Worm (Caenorhabditis elegans) whole organism, L4 larva: Measurements from ENCODE around the gene msp-10.
A peak's percentile ranks its signal among the peaks of the same experiment; 100 is the strongest.

Experiments
- F26F4.8 ChIP-seq: fragments of 200-800 bp; sonication (Bioruptor generic); conservative IDR thresholded peaks from 2 replicates; pipeline ENCODE4 v1.3.6; 2022; ENCODE audit warnings: missing genetic modification characterization, missing compliant biosample characterization
- R02D3.7 ChIP-seq: fragments of 150-350 bp; sonication (generic microtip); optimal IDR thresholded peaks from 3 replicates; lab custom pipeline; 2014; ENCODE audit warnings: missing biosample characterization, missing genetic modification characterization
- T20F7.1 ChIP-seq: fragments of 200-800 bp; sonication (Bioruptor generic); optimal IDR thresholded peaks from 2 replicates; lab custom pipeline; 2018; ENCODE audit warnings: mild to moderate bottlenecking, missing genetic modification characterization, missing compliant biosample characterization
- Y105C5A.15 ChIP-seq: fragments of 200-800 bp; sonication (Bioruptor generic); IDR thresholded peaks from 2 replicates; pipeline ENCODE4 v1.3.6; 2022; ENCODE audit warnings: missing genetic modification characterization, missing compliant biosample characterization
- ZK337.2 ChIP-seq: fragments of 200-800 bp; sonication (Bioruptor generic); IDR thresholded peaks from 2 replicates; pipeline ENCODE4 v1.3.6; 2022; ENCODE audit warnings: missing genetic modification reagents, missing genetic modification characterization, missing compliant biosample characterization
- arid-1 ChIP-seq: fragments of 200-800 bp; sonication (Bioruptor generic); conservative IDR thresholded peaks from 2 replicates; pipeline ENCODE4 v1.3.6; 2022; ENCODE audit warnings: missing genetic modification reagents, missing genetic modification characterization, missing compliant biosample characterization
- ceh-28 ChIP-seq: fragments of 150-350 bp; optimal IDR thresholded peaks from 2 replicates; lab custom pipeline; 2014; ENCODE audit warnings: missing biosample characterization, missing genetic modification reagents, missing genetic modification characterization
- ceh-62 ChIP-seq: sonication (generic microtip); optimal IDR thresholded peaks from 2 replicates; lab custom pipeline; 2017; ENCODE audit warnings: missing biosample characterization, missing genetic modification characterization
- ces-1 ChIP-seq: fragments of 150-350 bp; sonication (generic microtip); optimal IDR thresholded peaks from 4 replicates; lab custom pipeline; 2014; ENCODE audit warnings: missing biosample characterization, missing genetic modification reagents, missing genetic modification characterization
- cey-2 ChIP-seq: sonication (generic microtip); optimal IDR thresholded peaks from 3 replicates; lab custom pipeline; 2017; ENCODE audit warnings: missing genetic modification characterization, mild to moderate bottlenecking, missing compliant biosample characterization, antibody characterized with exemption, borderline replicate concordance; ENCODE audit not compliant: insufficient read depth
- daf-12 ChIP-seq: fragments of 150-350 bp; optimal IDR thresholded peaks from 2 replicates; lab custom pipeline; 2014; ENCODE audit warnings: missing biosample characterization, missing genetic modification reagents, missing genetic modification characterization
- dmd-8 ChIP-seq: fragments of 200-800 bp; sonication (Bioruptor generic); IDR thresholded peaks from 2 replicates; pipeline ENCODE4 v1.3.6; 2022; ENCODE audit warnings: missing genetic modification characterization, missing compliant biosample characterization
- dmd-9 ChIP-seq: fragments of 200-800 bp; sonication (Bioruptor generic); IDR thresholded peaks from 2 replicates; pipeline ENCODE4 v1.3.6; 2022; ENCODE audit warnings: missing genetic modification reagents, missing genetic modification characterization, missing compliant biosample characterization
- duxl-1 ChIP-seq: sonication (generic microtip); optimal IDR thresholded peaks from 2 replicates; lab custom pipeline; 2016; ENCODE audit warnings: mild to moderate bottlenecking, missing genetic modification characterization, moderate library complexity, missing compliant biosample characterization; ENCODE audit not compliant: poor library complexity
- dve-1 ChIP-seq: sonication (generic microtip); optimal IDR thresholded peaks from 2 replicates; lab custom pipeline; 2017; ENCODE audit warnings: antibody characterized with exemption, mild to moderate bottlenecking, missing genetic modification characterization, missing compliant biosample characterization; ENCODE audit not compliant: insufficient read depth
- fkh-10 ChIP-seq: fragments of 150-350 bp; optimal IDR thresholded peaks from 2 replicates; lab custom pipeline; 2014; ENCODE audit warnings: missing biosample characterization, missing genetic modification reagents, missing genetic modification characterization
- fos-1 ChIP-seq: fragments of 150-350 bp; optimal IDR thresholded peaks from 2 replicates; lab custom pipeline; 2014; ENCODE audit warnings: missing biosample characterization, missing genetic modification characterization
- gei-8 ChIP-seq: fragments of 200-800 bp; sonication (Bioruptor generic); optimal IDR thresholded peaks from 2 replicates; lab custom pipeline; 2018; ENCODE audit warnings: mild to moderate bottlenecking, missing genetic modification characterization, missing compliant biosample characterization
- hif-1 ChIP-seq, 2 experiments: sonication (generic microtip); optimal IDR thresholded peaks; 2 replicates each; lab custom pipeline; 2016 to 2017; ENCODE audit warnings: missing compliant biosample characterization in 2 of 2, missing genetic modification characterization in 2 of 2, missing genetic modification reagents in 2 of 2, missing genotype in 2 of 2, mild to moderate bottlenecking in 1 of 2
- jun-1 ChIP-seq: fragments of 150-350 bp; optimal IDR thresholded peaks from 2 replicates; lab custom pipeline; 2014; ENCODE audit warnings: missing biosample characterization, missing genetic modification reagents, missing genetic modification characterization
- lim-7 ChIP-seq: fragments of 200-800 bp; sonication (Bioruptor generic); IDR thresholded peaks from 2 replicates; pipeline ENCODE4 v1.3.6; 2022; ENCODE audit warnings: missing genetic modification characterization, missing compliant biosample characterization
- lin-1 ChIP-seq: fragments of 200-800 bp; sonication (Bioruptor generic); IDR thresholded peaks from 2 replicates; pipeline ENCODE4 v1.3.6; 2022; ENCODE audit warnings: missing genetic modification reagents, missing genetic modification characterization, missing compliant biosample characterization
- lin-29 ChIP-seq: fragments of 200-800 bp; sonication (Bioruptor generic); IDR thresholded peaks from 2 replicates; pipeline ENCODE4 v1.3.6; 2022; ENCODE audit warnings: missing genetic modification reagents, missing genetic modification characterization, missing compliant biosample characterization
- lin-38 ChIP-seq: fragments of 200-800 bp; sonication (Bioruptor generic); IDR thresholded peaks from 2 replicates; pipeline ENCODE4 v1.3.6; 2022; ENCODE audit warnings: missing genetic modification reagents, missing genetic modification characterization, missing compliant biosample characterization
- lir-3 ChIP-seq: sonication (generic microtip); optimal IDR thresholded peaks from 2 replicates; lab custom pipeline; 2016; ENCODE audit warnings: mild to moderate bottlenecking, missing genetic modification characterization, missing compliant biosample characterization
- mes-2 ChIP-seq: sonication (generic microtip); optimal IDR thresholded peaks from 2 replicates; lab custom pipeline; 2016; ENCODE audit warnings: missing genotype, mild to moderate bottlenecking, missing genetic modification characterization, missing compliant biosample characterization; ENCODE audit not compliant: poor library complexity, severe bottlenecking
- mxl-2 ChIP-seq: fragments of 200-800 bp; sonication (Bioruptor generic); conservative IDR thresholded peaks from 2 replicates; pipeline ENCODE4 v1.3.6; 2022; ENCODE audit warnings: missing genetic modification reagents, missing genetic modification characterization, missing compliant biosample characterization
- mxl-3 ChIP-seq: fragments of 200-800 bp; sonication (Bioruptor generic); optimal IDR thresholded peaks from 2 replicates; lab custom pipeline; 2018; ENCODE audit warnings: mild to moderate bottlenecking, missing genetic modification characterization, missing compliant biosample characterization
- nhr-10 ChIP-seq: fragments of 150-350 bp; optimal IDR thresholded peaks from 2 replicates; lab custom pipeline; 2014; ENCODE audit warnings: missing biosample characterization, missing genetic modification characterization
- nhr-102 ChIP-seq: sonication (generic microtip); optimal IDR thresholded peaks from 2 replicates; lab custom pipeline; 2016; ENCODE audit warnings: mild to moderate bottlenecking, missing genetic modification characterization, moderate library complexity, missing compliant biosample characterization
- nhr-11 ChIP-seq: fragments of 150-350 bp; optimal IDR thresholded peaks from 2 replicates; lab custom pipeline; 2014; ENCODE audit warnings: missing biosample characterization, missing genetic modification characterization
- nhr-237 ChIP-seq: sonication (generic microtip); optimal IDR thresholded peaks from 2 replicates; lab custom pipeline; 2017; ENCODE audit warnings: missing biosample characterization, missing genetic modification characterization
- nhr-28 ChIP-seq: fragments of 150-350 bp; optimal IDR thresholded peaks from 2 replicates; lab custom pipeline; 2014; ENCODE audit warnings: missing biosample characterization, missing genetic modification characterization
- nhr-41 ChIP-seq: fragments of 200-800 bp; sonication (Bioruptor generic); IDR thresholded peaks from 2 replicates; pipeline ENCODE4 v1.3.6; 2022; ENCODE audit warnings: missing genetic modification reagents, missing genetic modification characterization, missing compliant biosample characterization
- nhr-42 ChIP-seq: fragments of 200-800 bp; sonication (Bioruptor generic); IDR thresholded peaks from 2 replicates; pipeline ENCODE4 v1.3.6; 2022; ENCODE audit warnings: missing genetic modification characterization, missing compliant biosample characterization
- nhr-77 ChIP-seq: fragments of 150-350 bp; optimal IDR thresholded peaks from 2 replicates; lab custom pipeline; 2014; ENCODE audit warnings: missing biosample characterization, missing genetic modification characterization
- php-3 ChIP-seq: fragments of 200-800 bp; sonication (Bioruptor generic); IDR thresholded peaks from 2 replicates; pipeline ENCODE4 v1.3.6; 2022; ENCODE audit warnings: missing genetic modification reagents, missing genetic modification characterization, missing compliant biosample characterization
- pqm-1 ChIP-seq: sonication (generic microtip); optimal IDR thresholded peaks from 2 replicates; lab custom pipeline; 2017; ENCODE audit warnings: missing biosample characterization, missing genetic modification characterization
- rbr-2 ChIP-seq: sonication (generic microtip); optimal IDR thresholded peaks from 2 replicates; lab custom pipeline; 2016; ENCODE audit warnings: missing genotype, missing genetic modification characterization, missing compliant biosample characterization
- set-16 ChIP-seq: fragments of 200-800 bp; sonication (Bioruptor generic); IDR thresholded peaks from 2 replicates; pipeline ENCODE4 v1.3.6; 2022; ENCODE audit warnings: missing genetic modification reagents, missing genetic modification characterization, missing compliant biosample characterization
- skn-1 ChIP-seq: fragments of 150-350 bp; optimal IDR thresholded peaks from 2 replicates; lab custom pipeline; 2014; ENCODE audit warnings: missing biosample characterization, missing genetic modification characterization
- snpc-1.2 ChIP-seq: fragments of 200-800 bp; sonication (Bioruptor generic); IDR thresholded peaks from 2 replicates; pipeline ENCODE4 v1.3.6; 2022; ENCODE audit warnings: missing genetic modification reagents, missing genetic modification characterization, missing compliant biosample characterization
- spr-1 ChIP-seq: sonication (generic microtip); optimal IDR thresholded peaks from 2 replicates; lab custom pipeline; 2016; ENCODE audit warnings: mild to moderate bottlenecking, missing genetic modification characterization, missing compliant biosample characterization
- spr-3 ChIP-seq: fragments of 200-800 bp; sonication (Bioruptor generic); optimal IDR thresholded peaks from 2 replicates; lab custom pipeline; 2018; ENCODE audit warnings: mild to moderate bottlenecking, missing genetic modification characterization, missing compliant biosample characterization
- tra-1 ChIP-seq: fragments of 200-800 bp; sonication (Bioruptor generic); IDR thresholded peaks from 2 replicates; pipeline ENCODE4 v1.3.6; 2022; ENCODE audit warnings: missing genetic modification reagents, missing genetic modification characterization, missing compliant biosample characterization
- unc-39 ChIP-seq: sonication (generic microtip); optimal IDR thresholded peaks from 2 replicates; lab custom pipeline; 2017; ENCODE audit warnings: missing biosample characterization, missing genetic modification characterization
- unc-62 ChIP-seq, 3 experiments: fragments of 150-350 bp in 1 of 3; sonication (generic microtip); optimal IDR thresholded peaks in 2 of 3; peaks in 1 of 3; 1 replicate in 1 of 3; 2 replicates in 2 of 3; lab custom pipeline; 2014 to 2017; ENCODE audit warnings: missing biosample characterization in 3 of 3, missing genetic modification characterization in 3 of 3, missing genetic modification reagents in 3 of 3, missing genotype in 1 of 3
- zag-1 ChIP-seq: fragments of 150-350 bp; optimal IDR thresholded peaks from 2 replicates; lab custom pipeline; 2014; ENCODE audit warnings: missing biosample characterization, missing genetic modification characterization
- zfp-3 ChIP-seq: fragments of 200-800 bp; sonication (Bioruptor generic); conservative IDR thresholded peaks from 2 replicates; pipeline ENCODE4 v1.3.6; 2022; ENCODE audit warnings: missing genetic modification reagents, missing genetic modification characterization, missing compliant biosample characterization
- zip-2 ChIP-seq: fragments of 150-350 bp; optimal IDR thresholded peaks from 2 replicates; lab custom pipeline; 2014; ENCODE audit warnings: missing biosample characterization, missing genetic modification characterization
- ztf-7 ChIP-seq: fragments of 150-350 bp; optimal IDR thresholded peaks from 2 replicates; lab custom pipeline; 2014; ENCODE audit warnings: missing biosample characterization, missing genetic modification characterization

The msp-10 gene

ce11 chrIV:9803544-9803943 is 33.9 kb upstream of the msp-10 start (continued):
- TF ChIP-seq jun-1 (tag; lab: Kevin White, UChicago), result no peak
- TF ChIP-seq hif-1 (tag; optimal IDR thresholded peaks at IDR 0.05; lab: Kevin White, UChicago), result peak in 1 of 2 experiments; percentile 25
- TF ChIP-seq zip-2 (tag; lab: Kevin White, UChicago), result no peak
- no peak for TF ChIP-seq set-16 (GFP tag; lab: Robert Waterston, UW)
- no peak for TF ChIP-seq snpc-1.2 (GFP tag; lab: Robert Waterston, UW)
- no peak for TF ChIP-seq duxl-1 (tag; lab: Kevin White, UChicago)
- TF ChIP-seq gei-8 (GFP tag; lab: Kevin White, UChicago), result no peak
- no peak for TF ChIP-seq Y105C5A.15 (GFP tag; lab: Robert Waterston, UW)
- TF ChIP-seq T20F7.1 (GFP tag; lab: Kevin White, UChicago), result peak; percentile 49
- TF ChIP-seq lim-7 (GFP tag; lab: Robert Waterston, UW), result no peak
- TF ChIP-seq nhr-10 (tag; lab: Kevin White, UChicago), result no peak
- peak; percentile 91 for TF ChIP-seq nhr-77 (tag; lab: Kevin White, UChicago)
- peak; percentile 6 for TF ChIP-seq rbr-2
- no peak for TF ChIP-seq F26F4.8 (GFP tag; lab: Robert Waterston, UW)
- 0 out of 2 replicates have a peak, but pooled peaks have one; percentile 41 for TF ChIP-seq zfp-3
- TF ChIP-seq nhr-102 (tag; lab: Kevin White, UChicago), result no peak
- TF ChIP-seq spr-1 (tag; lab: Kevin White, UChicago), result no peak
- no peak for TF ChIP-seq dmd-9 (GFP tag; lab: Robert Waterston, UW)
- no peak for TF ChIP-seq cey-2 (tag; lab: Kevin White, UChicago)
- no peak for TF ChIP-seq ZK337.2 (GFP tag; lab: Robert Waterston, UW)
- no peak for TF ChIP-seq arid-1 (GFP tag; lab: Robert Waterston, UW)
- peak; percentile 96 for TF ChIP-seq nhr-28
- TF ChIP-seq spr-3, result no peak
- TF ChIP-seq unc-39, result no peak
- TF ChIP-seq ztf-7 (tag; lab: Kevin White, UChicago), result no peak
- no peak for TF ChIP-seq nhr-41 (GFP tag; lab: Robert Waterston, UW)
- peak; percentile 81; the same call in 1 of the 2 replicates for TF ChIP-seq lin-1 (GFP tag; lab: Robert Waterston, UW)
- TF ChIP-seq ces-1 (GFP tag; lab: Kevin White, UChicago), result no peak
- TF ChIP-seq lir-3, result no peak
- TF ChIP-seq R02D3.7 (tag; lab: Kevin White, UChicago), result no peak
- 0 out of 2 replicates have a peak, but pooled peaks have one; percentile 28 for TF ChIP-seq lin-38 (GFP tag; lab: Robert Waterston, UW)
- no peak for TF ChIP-seq ceh-62 (tag; lab: Kevin White, UChicago)
- no peak for TF ChIP-seq fos-1
- peak; percentile 40 for TF ChIP-seq pqm-1
- peak in 1 of 2 experiments; percentile 97 for TF ChIP-seq unc-62 (GFP tag; optimal IDR thresholded peaks at IDR 0.05 in 1 of 2; lab: Kevin White, UChicago)
- TF ChIP-seq unc-62 (tag; optimal IDR thresholded peaks at IDR 0.05; lab: Kevin White, UChicago), result no peak
- TF ChIP-seq nhr-42, result no peak
- TF ChIP-seq dve-1 (tag; lab: Kevin White, UChicago), result peak; percentile 85
- TF ChIP-seq daf-12 (tag; lab: Kevin White, UChicago), result no peak
- TF ChIP-seq ceh-28 (tag; lab: Kevin White, UChicago), result no peak
- no peak for TF ChIP-seq zag-1 (tag; lab: Kevin White, UChicago)
- peak; percentile 64 for TF ChIP-seq mxl-3 (GFP tag; lab: Kevin White, UChicago)
- TF ChIP-seq nhr-11 (tag; lab: Kevin White, UChicago), result no peak
- no peak for TF ChIP-seq mxl-2
- no peak for TF ChIP-seq lin-29 (GFP tag; lab: Robert Waterston, UW)
- no peak for TF ChIP-seq fkh-10
- TF ChIP-seq tra-1, result no peak
- peak; percentile 40; the same call in 1 of the 2 replicates for TF ChIP-seq php-3 (GFP tag; lab: Robert Waterston, UW)
- no peak for TF ChIP-seq skn-1 (tag; lab: Kevin White, UChicago)
- peak; percentile 72 for TF ChIP-seq mes-2
- TF ChIP-seq dmd-8 (GFP tag; lab: Robert Waterston, UW), result no peak
- TF ChIP-seq nhr-237 (tag; lab: Kevin White, UChicago), result no peak
